Fruit fly (Drosophila melanogaster): ENCODE results near the gene Naa20B.

The Naa20B gene

DNA sequence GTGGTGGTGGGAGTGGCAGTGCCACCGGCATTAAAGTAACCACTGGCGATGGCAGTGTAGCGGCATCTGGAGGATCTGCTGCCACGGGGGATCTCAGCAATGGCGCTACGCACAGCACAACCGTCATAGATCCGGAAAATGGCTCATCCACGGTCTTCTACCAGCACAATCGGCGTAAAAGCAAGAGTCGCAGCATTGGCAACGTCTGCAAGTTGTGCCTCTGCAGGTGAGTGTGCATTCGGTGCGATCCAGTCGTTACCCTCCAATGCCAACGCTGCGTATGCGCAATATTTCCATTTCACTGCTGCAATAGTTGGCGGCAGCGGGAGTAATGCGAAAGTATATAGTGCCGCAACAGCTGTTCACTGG is 33.8 kb downstream of the Naa20B start (continued):
- TF ChIP-seq CG10543 (GFP tag; optimal IDR thresholded peaks at IDR 0.05), result no peak
- no peak for TF ChIP-seq sug (tag; optimal IDR thresholded peaks at IDR 0.05)
- peak; percentile 65 for TF ChIP-seq CG7372 (GFP tag; IDR thresholded peaks at IDR 0.05)
- no peak for TF ChIP-seq CG14050 (GFP tag; IDR thresholded peaks at IDR 0.05)
- TF ChIP-seq CG10274 (GFP tag; optimal IDR thresholded peaks at IDR 0.05), result peak; percentile 97
- peak; percentile 28; the same call in 1 of the 2 replicates for TF ChIP-seq Xrp1 (GFP tag; IDR thresholded peaks at IDR 0.05)
- no peak for TF ChIP-seq Nf-YB (GFP tag; optimal IDR thresholded peaks at IDR 0.05)
- no peak for TF ChIP-seq abd-A (tag; optimal IDR thresholded peaks at IDR 0.05)
- no peak for TF ChIP-seq CG1832 (GFP tag; optimal IDR thresholded peaks at IDR 0.05)
- no peak for TF ChIP-seq CG10565 (GFP tag; optimal IDR thresholded peaks at IDR 0.05)
- no peak for TF ChIP-seq pfk (GFP tag; optimal IDR thresholded peaks at IDR 0.05)
- no peak for TF ChIP-seq da (GFP tag; optimal IDR thresholded peaks at IDR 0.05)
- no peak for TF ChIP-seq CG31365 (tag; optimal IDR thresholded peaks at IDR 0.05)
- peak; percentile 7 for TF ChIP-seq HHEX (GFP tag; optimal IDR thresholded peaks at IDR 0.05)
- TF ChIP-seq CG30403 (GFP tag; optimal IDR thresholded peaks at IDR 0.05), result no peak
- no peak for TF ChIP-seq CG10979 (tag; optimal IDR thresholded peaks at IDR 0.05)
- TF ChIP-seq kay (GFP tag; optimal IDR thresholded peaks at IDR 0.05), result no peak
- TF ChIP-seq NfI (GFP tag; optimal IDR thresholded peaks at IDR 0.05), result no peak
- TF ChIP-seq cg (GFP tag; optimal IDR thresholded peaks at IDR 0.05), result no peak
- TF ChIP-seq E2f1 (GFP tag; IDR thresholded peaks at IDR 0.05), result no peak
- no peak for TF ChIP-seq CkIIα-i1 (GFP tag; IDR thresholded peaks at IDR 0.05)
- peak; percentile 4 for TF ChIP-seq CG3281 (GFP tag; optimal IDR thresholded peaks at IDR 0.05)
- TF ChIP-seq ERR (GFP tag; optimal IDR thresholded peaks at IDR 0.05), result no peak
- 0 out of 2 replicates have a peak, but pooled peaks have one; percentile 15 for TF ChIP-seq CG43689 (GFP tag; IDR thresholded peaks at IDR 0.05)
- no peak for TF ChIP-seq CG9437 (GFP tag; optimal IDR thresholded peaks at IDR 0.05)
- no peak for TF ChIP-seq Xbp1 (GFP tag; optimal IDR thresholded peaks at IDR 0.05)
- TF ChIP-seq twi (tag; optimal IDR thresholded peaks at IDR 0.05), result no peak
- no peak for TF ChIP-seq CG32532 (GFP tag; IDR thresholded peaks at IDR 0.05)
- TF ChIP-seq CG2712 (tag; optimal IDR thresholded peaks at IDR 0.05), result no peak
- no peak for TF ChIP-seq dati (GFP tag; IDR thresholded peaks at IDR 0.05)
- TF ChIP-seq wdn (GFP tag; IDR thresholded peaks at IDR 0.05), result no peak
- peak in 1 of 2 experiments; percentile 16 for TF ChIP-seq Hr51 (GFP tag; optimal IDR thresholded peaks at IDR 0.05)
- no peak for TF ChIP-seq al (GFP tag; IDR thresholded peaks at IDR 0.05)
- TF ChIP-seq Ets97D (GFP tag; optimal IDR thresholded peaks at IDR 0.05), result no peak
- TF ChIP-seq Side (GFP tag; optimal IDR thresholded peaks at IDR 0.05), result no peak
- TF ChIP-seq wor (GFP tag; IDR thresholded peaks at IDR 0.05), result no peak
- TF ChIP-seq CG3838 (GFP tag; optimal IDR thresholded peaks at IDR 0.05), result no peak
- TF ChIP-seq zf30C (GFP tag; optimal IDR thresholded peaks at IDR 0.05), result no peak
- no peak for TF ChIP-seq CG18011 (GFP tag; optimal IDR thresholded peaks at IDR 0.05)
- TF ChIP-seq Bdp1 (GFP tag; optimal IDR thresholded peaks at IDR 0.05), result no peak
- no peak for TF ChIP-seq caup (GFP tag; optimal IDR thresholded peaks at IDR 0.05; ENCODE audit: severe bottlenecking)
- TF ChIP-seq Dref (GFP tag; IDR thresholded peaks at IDR 0.05), result no peak
- TF ChIP-seq tgo (GFP tag; IDR thresholded peaks at IDR 0.05), result no peak
- TF ChIP-seq cad (GFP tag; optimal IDR thresholded peaks at IDR 0.05), result no peak
- TF ChIP-seq CG11456 (GFP tag; IDR thresholded peaks at IDR 0.05), result no peak; the same call in 2 of the 3 replicates
- no peak for TF ChIP-seq CG9215 (GFP tag; IDR thresholded peaks at IDR 0.05)
- TF ChIP-seq CG1603 (tag; optimal IDR thresholded peaks at IDR 0.05), result peak; percentile 17
- no peak for TF ChIP-seq Atf3 (GFP tag; optimal IDR thresholded peaks at IDR 0.05)
- no peak for TF ChIP-seq slou (GFP tag; optimal IDR thresholded peaks at IDR 0.05)
- no peak for TF ChIP-seq CG10321 (GFP tag; IDR thresholded peaks at IDR 0.05)
- no peak for TF ChIP-seq CG10654 (GFP tag; optimal IDR thresholded peaks at IDR 0.05)
- no peak for TF ChIP-seq dpn (GFP tag; optimal IDR thresholded peaks at IDR 0.05)

Measured in whole organism, embryonic.